Fruit fly (Drosophila melanogaster) whole organism, wandering third instar larva: ENCODE measurements around the gene CG8852.

Experiments
- lola ChIP-seq: fragments of >200 bp; optimal IDR thresholded peaks from 2 replicates; lab custom pipeline; 2017; ENCODE audit warnings: missing biosample characterization, missing genetic modification characterization
- pan ChIP-seq: fragments of >200 bp; optimal IDR thresholded peaks from 2 replicates; lab custom pipeline; 2017

dm6 chr2L:3524729-3525181 lies at the start of gene CG8852:
- no peak for TF ChIP-seq pan
- no peak for TF ChIP-seq lola (GFP tag; lab: Kevin White, UChicago)
